Worm (Caenorhabditis elegans): Measurements from ENCODE around the gene rpb-4.

DNA sequence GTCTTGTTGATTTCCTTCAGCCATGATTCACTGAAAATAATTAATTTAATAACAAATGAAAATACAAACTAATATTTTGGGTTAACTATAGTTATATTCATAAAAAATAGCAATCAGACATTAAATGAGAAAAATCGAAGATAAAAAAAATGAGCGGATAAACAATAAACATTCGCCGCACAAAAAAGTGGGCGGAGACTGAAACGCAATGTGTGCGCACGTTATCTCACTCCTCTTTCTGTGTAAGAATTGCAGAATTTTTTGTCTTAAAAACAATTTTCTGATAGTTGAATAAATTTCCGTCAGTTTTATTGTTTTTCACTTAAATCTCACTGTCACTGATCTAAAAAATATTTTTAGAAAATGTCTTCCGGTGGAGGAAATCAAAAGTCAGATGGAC, at the start of gene rpb-4, which contains the start of gene mtch-1:
- TF ChIP-seq nhr-11 (tag; optimal IDR thresholded peaks at IDR 0.05): no peak
- no peak for TF ChIP-seq tbx-2 (tag; optimal IDR thresholded peaks at IDR 0.05)
- no peak for TF ChIP-seq npax-4 (tag; optimal IDR thresholded peaks at IDR 0.05)
- no peak for TF ChIP-seq ceh-24 (tag; optimal IDR thresholded peaks at IDR 0.05)
- no peak for TF ChIP-seq lin-11 (tag; optimal IDR thresholded peaks at IDR 0.05)
- TF ChIP-seq ceh-19 (GFP tag; optimal IDR thresholded peaks at IDR 0.05): no peak
- TF ChIP-seq hlh-15 (tag; optimal IDR thresholded peaks at IDR 0.05): no peak
- no peak for TF ChIP-seq ama-1 (optimal IDR thresholded peaks at IDR 0.05)
- TF ChIP-seq ceh-6 (GFP tag; optimal IDR thresholded peaks at IDR 0.05): no peak
- TF ChIP-seq hlh-6 (tag; optimal IDR thresholded peaks at IDR 0.05): no peak
- TF ChIP-seq Y22D7AL.16 (tag; optimal IDR thresholded peaks at IDR 0.05): no peak
- TF ChIP-seq pqm-1 (tag; optimal IDR thresholded peaks at IDR 0.05): no peak
- no peak for TF ChIP-seq elt-2 (tag; optimal IDR thresholded peaks at IDR 0.05)
